Fruit fly (Drosophila melanogaster) whole organism, embryonic: ENCODE measurements around the gene CG9444.

Experiments used
- ATbp ChIP-seq: fragments of 200-800 bp; sonication (Bioruptor generic); optimal IDR thresholded peaks from 2 replicates; lab custom pipeline; 2017; ENCODE audit warnings: missing biosample characterization, mild to moderate bottlenecking, missing genetic modification characterization, missing genetic modification reagents
- Awh ChIP-seq: fragments of 200-800 bp; sonication (Bioruptor generic); IDR thresholded peaks from 2 replicates; pipeline ENCODE4, ENCODE4 v1.3.6; 2022; ENCODE audit warnings: missing biosample characterization, missing genetic modification characterization
- CG10959 ChIP-seq: fragments of 200-800 bp; sonication (Bioruptor generic); IDR thresholded peaks from 2 replicates; pipeline ENCODE4 v1.3.6; 2022; ENCODE audit warnings: missing biosample characterization, missing genetic modification characterization
- CG11085 ChIP-seq: fragments of 200-800 bp; sonication (Bioruptor generic); IDR thresholded peaks from 2 replicates; pipeline ENCODE4 v1.3.6; 2022; ENCODE audit warnings: missing biosample characterization, missing genetic modification characterization
- CG11696 ChIP-seq: fragments of 200-800 bp; sonication (Bioruptor generic); IDR thresholded peaks from 2 replicates; pipeline ENCODE4 v1.3.6; 2022; ENCODE audit warnings: missing biosample characterization, missing genetic modification characterization
- CG12104 ChIP-seq: fragments of 200-800 bp; sonication (Bioruptor generic); optimal IDR thresholded peaks from 3 replicates; lab custom pipeline; 2016; ENCODE audit warnings: missing biosample characterization, missing genetic modification characterization
- CG13287 ChIP-seq: fragments of 200-800 bp; sonication (Bioruptor generic); IDR thresholded peaks from 2 replicates; pipeline ENCODE4 v1.3.6; 2022; ENCODE audit warnings: missing biosample characterization, missing genetic modification characterization; ENCODE audit not compliant: partially characterized antibody
- CG14667 ChIP-seq: fragments of 200-800 bp; sonication (Bioruptor generic); IDR thresholded peaks from 2 replicates; pipeline ENCODE4 v1.3.6; 2022; ENCODE audit warnings: missing biosample characterization, missing genetic modification characterization
- CG15011 ChIP-seq: fragments of 200-800 bp; sonication (Bioruptor generic); optimal IDR thresholded peaks from 3 replicates; lab custom pipeline; 2018; ENCODE audit warnings: missing biosample characterization, mild to moderate bottlenecking, missing genetic modification characterization
- CG15696 ChIP-seq: fragments of 200-800 bp; sonication (Bioruptor generic); optimal IDR thresholded peaks from 2 replicates; lab custom pipeline; 2019; ENCODE audit warnings: missing biosample characterization, mild to moderate bottlenecking, missing genetic modification characterization, moderate library complexity
- CG16815 ChIP-seq: fragments of 200-800 bp; sonication (Bioruptor generic); optimal IDR thresholded peaks from 3 replicates; lab custom pipeline; 2017; ENCODE audit warnings: missing biosample characterization, mild to moderate bottlenecking, missing genetic modification characterization
- CG17328 ChIP-seq: fragments of 200-800 bp; sonication (Bioruptor generic); IDR thresholded peaks from 2 replicates; pipeline ENCODE4 v1.3.6; 2022; ENCODE audit warnings: missing biosample characterization, missing genetic modification characterization
- CG2129 ChIP-seq: fragments of 200-800 bp; sonication (Bioruptor generic); IDR thresholded peaks from 2 replicates; pipeline ENCODE4 v1.3.6; 2022; ENCODE audit warnings: missing biosample characterization, missing genetic modification characterization; ENCODE audit not compliant: partially characterized antibody
- CG31365 ChIP-seq: fragments of 200-800 bp; sonication (Bioruptor generic); optimal IDR thresholded peaks from 2 replicates; lab custom pipeline; 2018; ENCODE audit warnings: missing biosample characterization, mild to moderate bottlenecking, missing genetic modification characterization
- CG32767 ChIP-seq: fragments of 200-800 bp; sonication (Bioruptor generic); IDR thresholded peaks from 2 replicates; pipeline ENCODE4 v1.3.6; 2022; ENCODE audit warnings: missing biosample characterization, missing genetic modification characterization
- CG3838 ChIP-seq: fragments of 200-800 bp; sonication (Bioruptor generic); optimal IDR thresholded peaks from 3 replicates; lab custom pipeline; 2016; ENCODE audit warnings: missing biosample characterization, missing genetic modification characterization
- CG4424 ChIP-seq: fragments of 200-800 bp; sonication (Bioruptor generic); optimal IDR thresholded peaks from 3 replicates; lab custom pipeline; 2016; ENCODE audit warnings: missing biosample characterization, missing genetic modification characterization
- CG4707 ChIP-seq: fragments of 200-800 bp; sonication (Bioruptor generic); optimal IDR thresholded peaks from 2 replicates; lab custom pipeline; 2018; ENCODE audit warnings: missing biosample characterization, mild to moderate bottlenecking, missing genetic modification characterization, moderate library complexity
- CG4854 ChIP-seq: fragments of 200-800 bp; sonication (Bioruptor generic); optimal IDR thresholded peaks from 2 replicates; lab custom pipeline; 2016; ENCODE audit warnings: missing biosample characterization, missing genetic modification characterization, inconsistent platforms
- CG5953 ChIP-seq: fragments of 200-800 bp; sonication (Bioruptor generic); IDR thresholded peaks from 2 replicates; pipeline ENCODE4 v1.3.6; 2022; ENCODE audit warnings: missing biosample characterization, missing genetic modification characterization
- CG6175 ChIP-seq: fragments of 200-800 bp; sonication (Bioruptor generic); IDR thresholded peaks from 3 replicates; pipeline ENCODE4 v1.3.6; 2022; ENCODE audit warnings: missing biosample characterization, missing genetic modification characterization
- CTCF ChIP-seq: fragments of 200-800 bp; sonication (Bioruptor generic); optimal IDR thresholded peaks from 2 replicates; lab custom pipeline; 2017; ENCODE audit warnings: missing biosample characterization, mild to moderate bottlenecking, missing genetic modification characterization, moderate library complexity
- Dip2 ChIP-seq: fragments of 200-800 bp; sonication (Bioruptor generic); IDR thresholded peaks from 2 replicates; pipeline ENCODE4 v1.3.6; 2022; ENCODE audit warnings: missing biosample characterization, missing genetic modification characterization
- Dip3 ChIP-seq: fragments of 200-800 bp; sonication (Bioruptor generic); optimal IDR thresholded peaks from 3 replicates; lab custom pipeline; 2016; ENCODE audit warnings: missing biosample characterization, missing genetic modification characterization
- Doc2 ChIP-seq: fragments of 200-800 bp; sonication (Bioruptor generic); IDR thresholded peaks from 2 replicates; pipeline ENCODE4 v1.3.6; 2022; ENCODE audit warnings: missing biosample characterization, missing genetic modification characterization
- Drgx ChIP-seq: fragments of 200-800 bp; sonication (Bioruptor generic); IDR thresholded peaks from 2 replicates; pipeline ENCODE4 v1.3.6; 2022; ENCODE audit warnings: missing biosample characterization, missing genetic modification characterization
- Ets65A ChIP-seq: fragments of 200-800 bp; sonication (Bioruptor generic); peaks from one replicate; lab custom pipeline; 2016; ENCODE audit warnings: missing biosample characterization, missing genetic modification characterization
- Hey ChIP-seq: fragments of 200-800 bp; sonication (Bioruptor generic); optimal IDR thresholded peaks from 3 replicates; lab custom pipeline; 2018; ENCODE audit warnings: missing biosample characterization, mild to moderate bottlenecking, missing genetic modification characterization
- NK7.1 ChIP-seq: fragments of 200-800 bp; sonication (Bioruptor generic); optimal IDR thresholded peaks from 3 replicates; lab custom pipeline; 2016; ENCODE audit warnings: missing biosample characterization, missing genetic modification characterization
- Oli ChIP-seq: fragments of 200-800 bp; sonication (Bioruptor generic); optimal IDR thresholded peaks from 2 replicates; lab custom pipeline; 2018; ENCODE audit warnings: missing biosample characterization, mild to moderate bottlenecking, missing genetic modification characterization, moderate library complexity
- Ptx1 ChIP-seq: fragments of 200-800 bp; sonication (Bioruptor generic); IDR thresholded peaks from 2 replicates; pipeline ENCODE4 v1.3.6; 2022; ENCODE audit warnings: missing biosample characterization, missing genetic modification characterization
- TFAM ChIP-seq: fragments of 200-800 bp; sonication (Bioruptor generic); optimal IDR thresholded peaks from 2 replicates; lab custom pipeline; 2017; ENCODE audit warnings: missing biosample characterization, missing genetic modification characterization, inconsistent platforms
- Taf1 ChIP-seq: fragments of 200-800 bp; sonication (Bioruptor generic); IDR thresholded peaks from 2 replicates; pipeline ENCODE4 v1.3.6; 2022; ENCODE audit warnings: missing biosample characterization, missing genetic modification characterization
- Xrp1 ChIP-seq: fragments of 200-800 bp; sonication (Bioruptor generic); IDR thresholded peaks from 2 replicates; pipeline ENCODE4 v1.3.6; 2022; ENCODE audit warnings: missing biosample characterization, missing genetic modification characterization
- abd-A ChIP-seq: fragments of 200-800 bp; sonication (Bioruptor generic); optimal IDR thresholded peaks from 3 replicates; lab custom pipeline; 2019; ENCODE audit warnings: missing biosample characterization, mild to moderate bottlenecking, missing genetic modification characterization, moderate library complexity
- br ChIP-seq: fragments of >200 bp; optimal IDR thresholded peaks from 2 replicates; lab custom pipeline; 2017
- btn ChIP-seq: fragments of 200-800 bp; sonication (Bioruptor generic); optimal IDR thresholded peaks from 2 replicates; lab custom pipeline; 2016; ENCODE audit warnings: missing biosample characterization, missing genetic modification characterization
- dmrt11E ChIP-seq: fragments of 200-800 bp; sonication (Bioruptor generic); optimal IDR thresholded peaks from 3 replicates; lab custom pipeline; 2018; ENCODE audit warnings: missing biosample characterization, mild to moderate bottlenecking, missing genetic modification characterization, moderate library complexity
- dpn ChIP-seq, 2 experiments: fragments of 200-800 bp; sonication (Bioruptor generic); optimal IDR thresholded peaks; 3 replicates each; lab custom pipeline; 2016; ENCODE audit warnings: missing biosample characterization in 2 of 2, missing genetic modification characterization in 2 of 2
- esg ChIP-seq: fragments of 200-800 bp; sonication (Bioruptor generic); conservative IDR thresholded peaks from 2 replicates; pipeline ENCODE4 v1.3.6; 2022; ENCODE audit warnings: missing biosample characterization, missing genetic modification characterization
- gce ChIP-seq: fragments of 200-800 bp; sonication (Bioruptor generic); IDR thresholded peaks from 3 replicates; pipeline ENCODE4 v1.3.6; 2022; ENCODE audit warnings: missing biosample characterization, missing genetic modification characterization
- gro ChIP-seq: fragments of 200-800 bp; sonication (Bioruptor generic); optimal IDR thresholded peaks from 2 replicates; lab custom pipeline; 2016; ENCODE audit warnings: missing biosample characterization, missing genetic modification characterization
- ham ChIP-seq: fragments of 200-800 bp; sonication (Bioruptor generic); IDR thresholded peaks from 2 replicates; pipeline ENCODE4 v1.3.6; 2022; ENCODE audit warnings: missing biosample characterization, missing genetic modification characterization
- kah ChIP-seq: fragments of 200-800 bp; sonication (Bioruptor generic); optimal IDR thresholded peaks from 2 replicates; lab custom pipeline; 2018; ENCODE audit warnings: missing biosample characterization, mild to moderate bottlenecking, missing genetic modification characterization
- lola ChIP-seq, 3 experiments: fragments of >200 bp in 2 of 3; fragments of 200-800 bp in 1 of 3; sonication (Bioruptor generic) in 1 of 3; optimal IDR thresholded peaks; 2 replicates each; lab custom pipeline; 2017 to 2019; ENCODE audit warnings: missing biosample characterization in 3 of 3, missing genetic modification characterization in 3 of 3, mild to moderate bottlenecking in 1 of 3, moderate library complexity in 1 of 3
- nmo ChIP-seq: fragments of 200-800 bp; sonication (Bioruptor generic); optimal IDR thresholded peaks from 2 replicates; lab custom pipeline; 2018; ENCODE audit warnings: missing biosample characterization, mild to moderate bottlenecking, missing genetic modification characterization, moderate library complexity
- pita ChIP-seq: fragments of 200-800 bp; sonication (Bioruptor generic); optimal IDR thresholded peaks from 2 replicates; lab custom pipeline; 2017; ENCODE audit warnings: missing biosample characterization, mild to moderate bottlenecking, missing genetic modification characterization
- seq ChIP-seq: fragments of 200-800 bp; sonication (Bioruptor generic); IDR thresholded peaks from 2 replicates; pipeline ENCODE4 v1.3.6; 2022; ENCODE audit warnings: missing biosample characterization, missing genetic modification characterization
- sim ChIP-seq: fragments of 200-800 bp; sonication (Bioruptor generic); IDR thresholded peaks from 2 replicates; pipeline ENCODE4 v1.3.6; 2022; ENCODE audit warnings: missing biosample characterization, missing genetic modification characterization
- tgo ChIP-seq: fragments of 200-800 bp; sonication (Bioruptor generic); IDR thresholded peaks from 3 replicates; pipeline ENCODE4 v1.3.6; 2022; ENCODE audit warnings: missing biosample characterization, missing genetic modification characterization
- toy ChIP-seq: fragments of 200-800 bp; sonication (Bioruptor generic); IDR thresholded peaks from 2 replicates; pipeline ENCODE4 v1.3.6; 2022; ENCODE audit warnings: missing biosample characterization, missing genetic modification characterization
- wdn ChIP-seq: fragments of 200-800 bp; sonication (Bioruptor generic); IDR thresholded peaks from 2 replicates; pipeline ENCODE4 v1.3.6; 2022; ENCODE audit warnings: missing biosample characterization, missing genetic modification characterization
- yki ChIP-seq: fragments of >200 bp; optimal IDR thresholded peaks from 3 replicates; lab custom pipeline; 2018
- z ChIP-seq: fragments of 200-800 bp; sonication (Bioruptor generic); IDR thresholded peaks from 3 replicates; pipeline ENCODE4 v1.3.6; 2022; ENCODE audit warnings: missing biosample characterization, missing genetic modification characterization

CG9444 gene

DNA sequence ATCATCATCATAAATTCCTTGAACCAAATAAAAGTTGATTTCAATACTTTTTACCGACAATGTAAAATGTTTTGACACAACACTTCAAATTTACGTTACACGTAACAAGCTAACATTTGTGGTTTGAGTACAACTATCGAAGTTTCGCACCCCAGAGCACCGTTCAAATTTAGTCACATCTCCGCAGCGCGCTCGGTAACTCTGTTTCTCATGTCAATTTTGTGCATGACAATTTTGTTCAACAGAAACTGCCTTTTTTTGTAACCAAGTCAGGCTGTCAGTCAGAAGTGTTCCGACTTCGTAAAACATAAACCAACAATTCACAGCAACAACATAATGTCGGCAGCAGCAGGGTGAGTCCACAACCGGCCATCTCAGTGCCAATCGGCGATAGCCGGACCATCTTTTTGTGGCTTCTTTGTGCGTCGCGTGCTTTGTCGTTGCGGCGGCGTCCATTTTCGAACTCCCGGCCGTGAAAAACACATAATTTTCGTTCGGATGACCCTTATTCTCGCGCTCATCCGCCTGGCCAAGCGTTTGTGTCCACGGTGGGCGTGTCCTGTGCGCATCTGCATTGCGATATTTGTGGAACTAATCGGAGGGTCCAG, 6.2 kb downstream of the CG9444 start, which contains the start of gene p23 (continued):
- TF ChIP-seq Dip2 (GFP tag; lab: Robert Waterston, UW), result no peak
- TF ChIP-seq Dip3, result no peak
- no peak for TF ChIP-seq lola (GFP tag; optimal IDR thresholded peaks at IDR 0.05; lab: Kevin White, UChicago)
- no peak for TF ChIP-seq CG15011 (GFP tag; lab: Kevin White, UChicago)
- no peak for TF ChIP-seq Oli
- no peak for TF ChIP-seq CG4854
- no peak for TF ChIP-seq toy (GFP tag; lab: Robert Waterston, UW)
- TF ChIP-seq CG14667 (GFP tag; lab: Robert Waterston, UW), result no peak
- no peak for TF ChIP-seq tgo (GFP tag; lab: Robert Waterston, UW)
- peak in 1 of 2 experiments; percentile 17 for TF ChIP-seq dpn (GFP tag; optimal IDR thresholded peaks at IDR 0.05; lab: Kevin White, UChicago)
- TF ChIP-seq Ets65A (GFP tag; lab: Kevin White, UChicago), result no peak
- no peak for TF ChIP-seq CG2129 (GFP tag; lab: Robert Waterston, UW)
- TF ChIP-seq ham (GFP tag; lab: Robert Waterston, UW), result no peak
- no peak for TF ChIP-seq CG4707 (GFP tag; lab: Kevin White, UChicago)
- no peak for TF ChIP-seq CG16815
- no peak for TF ChIP-seq Awh (GFP tag; lab: Robert Waterston, UW)
- TF ChIP-seq z (GFP tag; lab: Robert Waterston, UW), result no peak
- TF ChIP-seq dmrt11E (tag; lab: Kevin White, UChicago), result no peak
- TF ChIP-seq wdn (GFP tag; lab: Robert Waterston, UW), result no peak
- no peak for TF ChIP-seq esg (GFP tag; lab: Robert Waterston, UW)
- TF ChIP-seq CG13287, result peak; percentile 55; the same call in 1 of the 2 replicates
- TF ChIP-seq CG6175 (GFP tag; lab: Robert Waterston, UW), result no peak
- no peak for TF ChIP-seq abd-A (tag; lab: Kevin White, UChicago)
- TF ChIP-seq CG11085 (GFP tag; lab: Robert Waterston, UW), result no peak
- peak; percentile 81 for TF ChIP-seq CTCF (GFP tag; lab: Kevin White, UChicago)
- TF ChIP-seq kah, result no peak
- TF ChIP-seq CG31365 (tag; lab: Kevin White, UChicago), result no peak
- TF ChIP-seq br (lab: Kevin White, UChicago), result no peak
- peak; percentile 94 for TF ChIP-seq pita (GFP tag; lab: Kevin White, UChicago)
- no peak for TF ChIP-seq NK7.1 (GFP tag; lab: Kevin White, UChicago)
- TF ChIP-seq Ptx1 (GFP tag; lab: Robert Waterston, UW), result no peak
- no peak for TF ChIP-seq gro
- no peak for TF ChIP-seq CG11696 (GFP tag; lab: Robert Waterston, UW)
- no peak for TF ChIP-seq CG4424
- TF ChIP-seq CG3838, result no peak
- TF ChIP-seq gce (GFP tag; lab: Robert Waterston, UW), result no peak
- no peak for TF ChIP-seq CG17328 (GFP tag; lab: Robert Waterston, UW)
- no peak for TF ChIP-seq CG15696 (tag; lab: Kevin White, UChicago)
- TF ChIP-seq yki (lab: Kevin White, UChicago), result no peak
- no peak for TF ChIP-seq CG5953 (GFP tag; lab: Robert Waterston, UW)
- TF ChIP-seq TFAM (GFP tag; lab: Kevin White, UChicago), result no peak
- TF ChIP-seq nmo (GFP tag; lab: Kevin White, UChicago), result peak; percentile 49
- TF ChIP-seq Taf1 (GFP tag; lab: Robert Waterston, UW), result no peak
- no peak for TF ChIP-seq sim (GFP tag; lab: Robert Waterston, UW)
- no peak for TF ChIP-seq seq (GFP tag; lab: Robert Waterston, UW)
- TF ChIP-seq ATbp (GFP tag; lab: Kevin White, UChicago), result no peak
- no peak for TF ChIP-seq Doc2 (GFP tag; lab: Robert Waterston, UW)
- no peak for TF ChIP-seq Drgx
- no peak for TF ChIP-seq Hey (tag; lab: Kevin White, UChicago)
- no peak for TF ChIP-seq CG10959 (GFP tag; lab: Robert Waterston, UW)
- TF ChIP-seq btn (GFP tag; lab: Kevin White, UChicago), result no peak
- TF ChIP-seq Xrp1 (GFP tag; lab: Robert Waterston, UW), result no peak
- no peak for TF ChIP-seq CG32767
- TF ChIP-seq CG12104, result no peak
